Worm (Caenorhabditis elegans): ENCODE data around the gene Y57A10A.31.

DNA sequence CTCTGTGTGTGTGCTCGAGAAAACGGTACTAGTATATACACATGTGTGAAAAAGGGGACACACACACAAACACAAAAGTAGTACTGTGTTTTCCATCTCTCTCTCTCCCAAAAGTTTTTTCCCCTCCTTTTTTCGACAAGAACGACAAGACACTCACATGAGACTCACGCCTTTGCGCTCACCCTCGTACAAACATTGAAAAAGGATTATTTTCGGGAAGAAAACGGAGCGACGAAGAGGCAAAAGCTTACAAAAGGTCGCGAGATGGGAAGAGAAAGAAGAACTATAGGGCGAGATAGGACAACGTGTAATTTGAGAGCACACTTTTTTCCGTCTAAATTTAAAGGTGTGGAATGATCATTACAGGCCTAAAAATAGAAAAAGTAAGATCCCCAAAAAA is 60.7 kb downstream of the Y57A10A.31 start:
- TF ChIP-seq ceh-6 (GFP tag; optimal IDR thresholded peaks at IDR 0.05), result no peak
- TF ChIP-seq ama-1 (optimal IDR thresholded peaks at IDR 0.05), result no peak
- TF ChIP-seq lin-11 (tag; optimal IDR thresholded peaks at IDR 0.05), result no peak
- no peak for TF ChIP-seq ceh-14 (tag; optimal IDR thresholded peaks at IDR 0.05)
